Fruit fly (Drosophila melanogaster) whole organism, embryonic: ENCODE measurements around the gene Vha100-2.

Experiments
- Aef1 ChIP-seq: fragments of 200-800 bp; sonication (Bioruptor generic); IDR thresholded peaks from 3 replicates; pipeline ENCODE4 v1.3.6; 2022; ENCODE audit warnings: missing biosample characterization, missing genetic modification characterization
- Atf-2 ChIP-seq: fragments of 200-800 bp; sonication (Bioruptor generic); optimal IDR thresholded peaks from 2 replicates; lab custom pipeline; 2016; ENCODE audit warnings: missing biosample characterization, missing genetic modification characterization
- Atf6 ChIP-seq: fragments of 200-800 bp; sonication (Bioruptor generic); IDR thresholded peaks from 2 replicates; pipeline ENCODE4 v1.3.6; 2022; ENCODE audit warnings: missing biosample characterization, missing genetic modification characterization
- CG10321 ChIP-seq: fragments of 200-800 bp; sonication (Bioruptor generic); IDR thresholded peaks from 2 replicates; pipeline ENCODE4 v1.3.6; 2022; ENCODE audit warnings: missing biosample characterization, missing genetic modification characterization
- CG10543 ChIP-seq: fragments of 200-800 bp; sonication (Bioruptor generic); optimal IDR thresholded peaks from 3 replicates; lab custom pipeline; 2017; ENCODE audit warnings: missing biosample characterization, mild to moderate bottlenecking, missing genetic modification characterization, moderate library complexity
- CG13123 ChIP-seq: fragments of 200-800 bp; sonication (Bioruptor generic); optimal IDR thresholded peaks from 2 replicates; lab custom pipeline; 2016; ENCODE audit warnings: missing biosample characterization, missing genetic modification characterization
- CG14050 ChIP-seq: fragments of 200-800 bp; sonication (Bioruptor generic); IDR thresholded peaks from 3 replicates; pipeline ENCODE4 v1.3.6; 2022; ENCODE audit warnings: missing biosample characterization, missing genetic modification characterization
- CG14441 ChIP-seq: fragments of 200-800 bp; sonication (Bioruptor generic); IDR thresholded peaks from 2 replicates; pipeline ENCODE4 v1.3.6; 2022; ENCODE audit warnings: missing biosample characterization, missing genetic modification characterization
- CG15601 ChIP-seq: fragments of 200-800 bp; sonication (Bioruptor generic); optimal IDR thresholded peaks from 3 replicates; lab custom pipeline; 2019; ENCODE audit warnings: missing biosample characterization, mild to moderate bottlenecking, missing genetic modification characterization, moderate library complexity
- CG17359 ChIP-seq: fragments of 200-800 bp; sonication (Bioruptor generic); optimal IDR thresholded peaks from 3 replicates; lab custom pipeline; 2018; ENCODE audit warnings: missing biosample characterization, mild to moderate bottlenecking, missing genetic modification characterization, moderate library complexity
- CG17829 ChIP-seq: fragments of 200-800 bp; optimal IDR thresholded peaks from 2 replicates; lab custom pipeline; 2019; ENCODE audit warnings: missing biosample characterization, mild to moderate bottlenecking, missing genetic modification characterization, moderate library complexity
- CG18599 ChIP-seq: fragments of 200-800 bp; sonication (Bioruptor generic); optimal IDR thresholded peaks from 3 replicates; lab custom pipeline; 2017; ENCODE audit warnings: missing biosample characterization, missing genetic modification characterization, mild to moderate bottlenecking, moderate library complexity, missing genetic modification reagents
- CG2199 ChIP-seq: fragments of 200-800 bp; sonication (Bioruptor generic); IDR thresholded peaks from 3 replicates; pipeline ENCODE4 v1.3.6; 2022; ENCODE audit warnings: missing biosample characterization, missing genetic modification characterization
- CG2875 ChIP-seq: fragments of 200-800 bp; sonication (Bioruptor generic); optimal IDR thresholded peaks from 2 replicates; lab custom pipeline; 2017; ENCODE audit warnings: missing biosample characterization, mild to moderate bottlenecking, missing genetic modification characterization, missing genetic modification reagents
- CG3838 ChIP-seq: fragments of 200-800 bp; sonication (Bioruptor generic); optimal IDR thresholded peaks from 3 replicates; lab custom pipeline; 2016; ENCODE audit warnings: missing biosample characterization, missing genetic modification characterization
- CG3847 ChIP-seq: fragments of 200-800 bp; sonication (Bioruptor generic); IDR thresholded peaks from 2 replicates; pipeline ENCODE4 v1.3.6; 2022; ENCODE audit warnings: missing biosample characterization, missing genetic modification characterization
- CG4404 ChIP-seq: fragments of 200-800 bp; sonication (Bioruptor generic); IDR thresholded peaks from 2 replicates; pipeline ENCODE4 v1.3.6; 2022; ENCODE audit warnings: missing biosample characterization, missing genetic modification characterization
- CG6765 ChIP-seq: fragments of 200-800 bp; sonication (Bioruptor generic); optimal IDR thresholded peaks from 3 replicates; lab custom pipeline; 2017; ENCODE audit warnings: missing biosample characterization, mild to moderate bottlenecking, missing genetic modification characterization
- CG7556 ChIP-seq: fragments of 200-800 bp; sonication (Bioruptor generic); optimal IDR thresholded peaks from 2 replicates; lab custom pipeline; 2017; ENCODE audit warnings: missing biosample characterization, mild to moderate bottlenecking, missing genetic modification characterization
- CG7786 ChIP-seq: fragments of 200-800 bp; sonication (Bioruptor generic); optimal IDR thresholded peaks from 2 replicates; lab custom pipeline; 2016; ENCODE audit warnings: missing biosample characterization, missing genetic modification characterization
- CG7987 ChIP-seq: fragments of 200-800 bp; sonication (Bioruptor generic); optimal IDR thresholded peaks from 2 replicates; lab custom pipeline; 2018; ENCODE audit warnings: missing biosample characterization, mild to moderate bottlenecking, missing genetic modification characterization, moderate library complexity
- CG8478 ChIP-seq: fragments of >200 bp; optimal IDR thresholded peaks from 2 replicates; lab custom pipeline; 2018
- CG8765 ChIP-seq: fragments of 200-800 bp; sonication (Bioruptor generic); IDR thresholded peaks from 2 replicates; pipeline ENCODE4 v1.3.6; 2022; ENCODE audit warnings: missing biosample characterization, missing genetic modification characterization
- CrebB ChIP-seq: fragments of 200-800 bp; sonication (Bioruptor generic); optimal IDR thresholded peaks from 3 replicates; lab custom pipeline; 2018; ENCODE audit warnings: missing biosample characterization, mild to moderate bottlenecking, missing genetic modification characterization
- Dek ChIP-seq: fragments of 200-800 bp; sonication (Bioruptor generic); optimal IDR thresholded peaks from 3 replicates; lab custom pipeline; 2019; ENCODE audit warnings: missing biosample characterization, mild to moderate bottlenecking, missing genetic modification characterization, moderate library complexity
- Dip2 ChIP-seq: fragments of 200-800 bp; sonication (Bioruptor generic); IDR thresholded peaks from 2 replicates; pipeline ENCODE4 v1.3.6; 2022; ENCODE audit warnings: missing biosample characterization, missing genetic modification characterization
- Dll ChIP-seq: fragments of 200-800 bp; sonication (Bioruptor generic); IDR thresholded peaks from 4 replicates; pipeline ENCODE4 v1.3.6; 2022; ENCODE audit warnings: missing biosample characterization, missing genetic modification characterization; ENCODE audit not compliant: partially characterized antibody
- E2f1 ChIP-seq: fragments of 200-800 bp; sonication (Bioruptor generic); IDR thresholded peaks from 2 replicates; pipeline ENCODE4 v1.3.6; 2022; ENCODE audit warnings: missing biosample characterization, missing genetic modification characterization
- Hand ChIP-seq: fragments of 200-800 bp; sonication (Bioruptor generic); optimal IDR thresholded peaks from 2 replicates; lab custom pipeline; 2017; ENCODE audit warnings: mild to moderate bottlenecking, missing biosample characterization, missing genetic modification reagents, missing genetic modification characterization
- MTF-1 ChIP-seq: fragments of 200-800 bp; sonication (Bioruptor generic); optimal IDR thresholded peaks from 2 replicates; lab custom pipeline; 2018; ENCODE audit warnings: missing biosample characterization, mild to moderate bottlenecking, missing genetic modification characterization, borderline replicate concordance
- Nf-YA ChIP-seq: fragments of 200-800 bp; sonication (Bioruptor generic); IDR thresholded peaks from 2 replicates; pipeline ENCODE4 v1.3.6; 2022; ENCODE audit warnings: missing biosample characterization, missing genetic modification characterization
- Oli ChIP-seq: fragments of 200-800 bp; sonication (Bioruptor generic); optimal IDR thresholded peaks from 2 replicates; lab custom pipeline; 2018; ENCODE audit warnings: missing biosample characterization, mild to moderate bottlenecking, missing genetic modification characterization, moderate library complexity
- Side ChIP-seq: fragments of 200-800 bp; sonication (Bioruptor generic); optimal IDR thresholded peaks from 2 replicates; lab custom pipeline; 2016; ENCODE audit warnings: missing biosample characterization, missing genetic modification characterization
- Spps ChIP-seq: fragments of 200-800 bp; sonication (Bioruptor generic); optimal IDR thresholded peaks from 2 replicates; lab custom pipeline; 2018; ENCODE audit warnings: missing biosample characterization, mild to moderate bottlenecking, missing genetic modification characterization
- TFAM ChIP-seq: fragments of 200-800 bp; sonication (Bioruptor generic); optimal IDR thresholded peaks from 2 replicates; lab custom pipeline; 2017; ENCODE audit warnings: missing biosample characterization, missing genetic modification characterization, inconsistent platforms
- Vsx1 ChIP-seq: fragments of 200-800 bp; sonication (Bioruptor generic); optimal IDR thresholded peaks from 2 replicates; lab custom pipeline; 2017; ENCODE audit warnings: missing biosample characterization, mild to moderate bottlenecking, missing genetic modification characterization, missing genetic modification reagents
- YL-1 ChIP-seq: fragments of 200-800 bp; sonication (Bioruptor generic); optimal IDR thresholded peaks from 3 replicates; lab custom pipeline; 2017; ENCODE audit warnings: missing biosample characterization, mild to moderate bottlenecking, missing genetic modification characterization
- aop ChIP-seq: fragments of 200-800 bp; sonication (Bioruptor generic); IDR thresholded peaks from 2 replicates; pipeline ENCODE4 v1.3.6; 2022; ENCODE audit warnings: missing biosample characterization, missing genetic modification characterization
- bowl ChIP-seq: fragments of 200-800 bp; sonication (Bioruptor generic); IDR thresholded peaks from 2 replicates; pipeline ENCODE4 v1.3.6; 2022; ENCODE audit warnings: missing biosample characterization, missing genetic modification characterization
- br ChIP-seq: fragments of >200 bp; optimal IDR thresholded peaks from 2 replicates; lab custom pipeline; 2017
- cg ChIP-seq: fragments of 200-800 bp; sonication (Bioruptor generic); optimal IDR thresholded peaks from 3 replicates; lab custom pipeline; 2019; ENCODE audit warnings: missing biosample characterization, mild to moderate bottlenecking, missing genetic modification characterization, moderate library complexity
- crol ChIP-seq: fragments of 200-800 bp; sonication (Bioruptor generic); IDR thresholded peaks from 2 replicates; pipeline ENCODE4 v1.3.6; 2022; ENCODE audit warnings: missing biosample characterization, missing genetic modification characterization
- danr ChIP-seq: fragments of 200-800 bp; sonication (Bioruptor generic); IDR thresholded peaks from 2 replicates; pipeline ENCODE4 v1.3.6; 2022; ENCODE audit warnings: missing biosample characterization, missing genetic modification characterization
- dati ChIP-seq: fragments of 200-800 bp; sonication (Bioruptor generic); IDR thresholded peaks from 2 replicates; pipeline ENCODE4 v1.3.6; 2022; ENCODE audit warnings: missing biosample characterization, missing genetic modification characterization
- jing ChIP-seq: fragments of 200-800 bp; sonication (Bioruptor generic); optimal IDR thresholded peaks from 2 replicates; lab custom pipeline; 2018; ENCODE audit warnings: missing biosample characterization, mild to moderate bottlenecking, missing genetic modification characterization
- mirr ChIP-seq: fragments of 200-800 bp; sonication (Bioruptor generic); optimal IDR thresholded peaks from 3 replicates; lab custom pipeline; 2018; ENCODE audit warnings: missing biosample characterization, mild to moderate bottlenecking, missing genetic modification characterization
- nerfin-2 ChIP-seq: fragments of 200-800 bp; sonication (Bioruptor generic); IDR thresholded peaks from 2 replicates; pipeline ENCODE4 v1.3.6; 2022; ENCODE audit warnings: missing biosample characterization, missing genetic modification characterization; ENCODE audit not compliant: partially characterized antibody
- org-1 ChIP-seq: fragments of 200-800 bp; sonication (Bioruptor generic); optimal IDR thresholded peaks from 2 replicates; lab custom pipeline; 2017; ENCODE audit warnings: missing biosample characterization, missing genetic modification characterization
- seq ChIP-seq: fragments of 200-800 bp; sonication (Bioruptor generic); IDR thresholded peaks from 2 replicates; pipeline ENCODE4 v1.3.6; 2022; ENCODE audit warnings: missing biosample characterization, missing genetic modification characterization
- zfh2 ChIP-seq: fragments of 200-800 bp; sonication (Bioruptor generic); optimal IDR thresholded peaks from 2 replicates; lab custom pipeline; 2016; ENCODE audit warnings: missing biosample characterization, missing genetic modification characterization

The Vha100-2 gene

dm6 chr3R:18438827-18439717 lies 40.1 kb upstream of the Vha100-2 start (continued):
- no peak for TF ChIP-seq Dll (GFP tag; lab: Robert Waterston, UW)
- TF ChIP-seq Aef1 (GFP tag; lab: Robert Waterston, UW): 0 out of 3 replicates have a peak, but pooled peaks have one; percentile 13
- TF ChIP-seq CG10321 (GFP tag; lab: Robert Waterston, UW): no peak
- TF ChIP-seq jing (GFP tag; lab: Kevin White, UChicago): no peak
- peak; percentile 64 for TF ChIP-seq Oli
- TF ChIP-seq Vsx1 (GFP tag; lab: Kevin White, UChicago): peak; percentile 68
- no peak for TF ChIP-seq org-1 (GFP tag; lab: Kevin White, UChicago)
- no peak for TF ChIP-seq br (lab: Kevin White, UChicago)
- TF ChIP-seq CG15601: peak; percentile 74
- no peak for TF ChIP-seq CG14050 (GFP tag; lab: Robert Waterston, UW)
- TF ChIP-seq CG18599: peak; percentile 82
- TF ChIP-seq CG3847 (GFP tag; lab: Robert Waterston, UW): peak; percentile 39
- TF ChIP-seq Dek (tag; lab: Kevin White, UChicago): peak; percentile 54
- TF ChIP-seq Side (GFP tag; lab: Kevin White, UChicago): peak; percentile 54
- no peak for TF ChIP-seq aop (GFP tag; lab: Robert Waterston, UW)
- no peak for TF ChIP-seq CG8765
- no peak for TF ChIP-seq CG8478 (lab: Kevin White, UChicago)
- TF ChIP-seq CG7556 (GFP tag; lab: Kevin White, UChicago): peak; percentile 25
- no peak for TF ChIP-seq CG2199
- no peak for TF ChIP-seq bowl (GFP tag; lab: Robert Waterston, UW)
- peak; percentile 69 for TF ChIP-seq Atf6 (GFP tag; lab: Robert Waterston, UW)
- peak; percentile 62 for TF ChIP-seq MTF-1 (GFP tag; lab: Kevin White, UChicago)
- peak; percentile 16 for TF ChIP-seq CG13123 (GFP tag; lab: Kevin White, UChicago)
- no peak for TF ChIP-seq Nf-YA (GFP tag; lab: Robert Waterston, UW)
- TF ChIP-seq danr: no peak
- peak; percentile 68 for TF ChIP-seq CG2875
- TF ChIP-seq CG17829: peak; percentile 9
- TF ChIP-seq E2f1 (GFP tag; lab: Robert Waterston, UW): peak; percentile 14
- no peak for TF ChIP-seq Atf-2 (GFP tag; lab: Kevin White, UChicago)
- peak; percentile 12 for TF ChIP-seq Hand (GFP tag; lab: Kevin White, UChicago)
- peak; percentile 77 for TF ChIP-seq CrebB
- peak; percentile 13 for TF ChIP-seq YL-1 (GFP tag; lab: Kevin White, UChicago)
- peak; percentile 12; the same call in 1 of the 2 replicates for TF ChIP-seq CG14441 (GFP tag; lab: Robert Waterston, UW)
- TF ChIP-seq crol (GFP tag; lab: Robert Waterston, UW): no peak
- peak; percentile 48 for TF ChIP-seq CG17359 (tag; lab: Kevin White, UChicago)
- TF ChIP-seq Spps: no peak
- no peak for TF ChIP-seq CG7786
- peak; percentile 56 for TF ChIP-seq seq
- no peak for TF ChIP-seq Dip2 (GFP tag; lab: Robert Waterston, UW)
- TF ChIP-seq zfh2: no peak
- TF ChIP-seq CG6765: peak; percentile 34
- TF ChIP-seq CG4404 (GFP tag; lab: Robert Waterston, UW): no peak
- TF ChIP-seq dati (GFP tag; lab: Robert Waterston, UW): no peak
- TF ChIP-seq nerfin-2: no peak
- TF ChIP-seq mirr (GFP tag; lab: Kevin White, UChicago): peak; percentile 93
- peak; percentile 43 for TF ChIP-seq CG3838 (GFP tag; lab: Kevin White, UChicago)
- peak; percentile 81 for TF ChIP-seq CG10543 (GFP tag; lab: Kevin White, UChicago)
- peak; percentile 66 for TF ChIP-seq cg (GFP tag; lab: Kevin White, UChicago)
- TF ChIP-seq CG7987 (GFP tag; lab: Kevin White, UChicago): peak; percentile 77
- no peak for TF ChIP-seq TFAM
